Fruit fly (Drosophila melanogaster) whole organism: Measurements from ENCODE around the gene Faa.

Experiments
- Dll ChIP-seq: fragments of >200 bp; optimal IDR thresholded peaks from 2 replicates; lab custom pipeline; 2017
- EcR ChIP-seq, 2 experiments: fragments of >200 bp; optimal IDR thresholded peaks; 2 replicates each; lab custom pipeline; 2017; ENCODE audit warnings: missing biosample characterization in 2 of 2, missing genetic modification characterization in 2 of 2, missing genetic modification reagents in 2 of 2
- psq ChIP-seq: fragments of >200 bp; optimal IDR thresholded peaks from 2 replicates; lab custom pipeline; 2017
- usp ChIP-seq: fragments of >200 bp; optimal IDR thresholded peaks from 2 replicates; lab custom pipeline; 2017; ENCODE audit warnings: missing biosample characterization, missing genetic modification characterization, mixed read lengths

dm6 chr3L:4056812-4057211, 16.9 kb downstream of the Faa start:
- no peak for TF ChIP-seq usp (GFP tag; lab: Kevin White, UChicago)
- no peak for TF ChIP-seq psq (lab: Kevin White, UChicago)
- no peak for TF ChIP-seq Dll
- TF ChIP-seq EcR (GFP tag; optimal IDR thresholded peaks at IDR 0.05; lab: Kevin White, UChicago): no peak
